Worm (Caenorhabditis elegans) whole organism, midembryonic: ENCODE measurements around the gene F01G4.4.

ENCODE experiments used
- cog-1 ChIP-seq: sonication (generic microtip); optimal IDR thresholded peaks from 2 replicates; lab custom pipeline; 2016; ENCODE audit warnings: missing genetic modification characterization, missing compliant biosample characterization
- flt-1 ChIP-seq: fragments of 200-800 bp; sonication (Bioruptor generic); IDR thresholded peaks from 2 replicates; pipeline ENCODE4 v1.3.6; 2022; ENCODE audit warnings: missing genetic modification characterization, missing compliant biosample characterization
- klf-2 ChIP-seq: fragments of 200-800 bp; sonication (Bioruptor generic); conservative IDR thresholded peaks from 2 replicates; pipeline ENCODE4 v1.3.6; 2022; ENCODE audit warnings: missing genetic modification reagents, missing genetic modification characterization, missing compliant biosample characterization
- ref-1 ChIP-seq: fragments of 200-800 bp; sonication (Bioruptor generic); conservative IDR thresholded peaks from 2 replicates; pipeline ENCODE4 v1.3.6; 2022; ENCODE audit warnings: missing genetic modification reagents, missing genetic modification characterization, missing compliant biosample characterization
- tab-1 ChIP-seq: fragments of 200-800 bp; sonication (Bioruptor generic); IDR thresholded peaks from 2 replicates; pipeline ENCODE4 v1.3.6; 2022; ENCODE audit warnings: missing genetic modification characterization, missing compliant biosample characterization
- ztf-23 ChIP-seq: fragments of 200-800 bp; sonication (Bioruptor generic); IDR thresholded peaks from 2 replicates; pipeline ENCODE4 v1.3.6; 2022; ENCODE audit warnings: missing genetic modification reagents, missing genetic modification characterization, missing compliant biosample characterization
- ztf-29 ChIP-seq: fragments of 200-800 bp; sonication (Bioruptor generic); IDR thresholded peaks from 2 replicates; pipeline ENCODE4 v1.3.6; 2022; ENCODE audit warnings: missing genetic modification reagents, missing genetic modification characterization, missing compliant biosample characterization

DNA sequence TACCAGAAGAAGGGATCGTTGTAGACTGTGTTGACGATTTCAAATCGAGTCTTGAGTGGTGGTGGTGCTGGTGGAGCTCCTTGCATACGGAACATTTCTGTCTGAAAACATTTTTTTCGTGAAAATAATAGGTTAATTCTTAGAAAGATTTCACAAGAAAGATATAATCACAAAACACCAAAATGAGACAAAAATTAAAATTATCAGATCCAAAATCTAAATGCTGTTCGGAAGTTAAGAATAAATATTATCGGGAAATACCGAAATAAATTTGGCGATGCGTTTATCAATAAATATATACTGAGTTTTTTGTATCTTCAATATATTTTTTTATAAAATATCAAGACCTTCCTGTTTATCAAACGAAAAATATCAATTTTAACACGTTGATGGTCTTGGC is 35.4 kb downstream of the F01G4.4 start, which contains the start of gene C08F8.9:
- TF ChIP-seq klf-2 (GFP tag; lab: Robert Waterston, UW) (no peak), ref-1 (no peak), ztf-23 (GFP tag; lab: Robert Waterston, UW) (no peak), flt-1 (no peak), tab-1 (GFP tag; lab: Robert Waterston, UW) (no peak), ztf-29 (GFP tag; lab: Robert Waterston, UW) (no peak), cog-1 (tag; lab: Kevin White, UChicago) (no peak)
